Worm (Caenorhabditis elegans) whole organism, early embryonic: ENCODE results near the gene aqp-1.

ENCODE experiments used
- B0310.2 ChIP-seq: sonication (generic microtip); optimal IDR thresholded peaks from 2 replicates; lab custom pipeline; 2016; ENCODE audit warnings: mild to moderate bottlenecking, missing genetic modification characterization, missing compliant biosample characterization
- F13C5.2 ChIP-seq: sonication (generic microtip); optimal IDR thresholded peaks from 2 replicates; lab custom pipeline; 2017; ENCODE audit warnings: mild to moderate bottlenecking, missing genetic modification characterization, inconsistent platforms, missing compliant biosample characterization
- aly-1 ChIP-seq: sonication (generic microtip); optimal IDR thresholded peaks from 2 replicates; lab custom pipeline; 2016; ENCODE audit warnings: missing genetic modification characterization, missing compliant biosample characterization
- ama-1 ChIP-seq: fragments of 150-350 bp; optimal IDR thresholded peaks from 2 replicates; lab custom pipeline; 2014
- ceh-13 ChIP-seq: fragments of 200-800 bp; sonication (Bioruptor generic); optimal IDR thresholded peaks from 2 replicates; lab custom pipeline; 2018; ENCODE audit warnings: mild to moderate bottlenecking, missing genetic modification characterization, missing compliant biosample characterization
- ceh-36 ChIP-seq: sonication (generic microtip); optimal IDR thresholded peaks from 2 replicates; lab custom pipeline; 2016; ENCODE audit warnings: missing genetic modification characterization, inconsistent platforms, missing compliant biosample characterization
- ets-7 ChIP-seq: sonication (generic microtip); optimal IDR thresholded peaks from 2 replicates; lab custom pipeline; 2016; ENCODE audit warnings: missing genotype, missing genetic modification characterization, missing compliant biosample characterization
- flt-1 ChIP-seq: fragments of 200-800 bp; sonication (Bioruptor generic); IDR thresholded peaks from 2 replicates; pipeline ENCODE4 v1.3.6; 2022; ENCODE audit warnings: missing genetic modification characterization, missing compliant biosample characterization
- hmbx-1 ChIP-seq: sonication (generic microtip); optimal IDR thresholded peaks from 2 replicates; lab custom pipeline; 2016; ENCODE audit warnings: mild to moderate bottlenecking, missing genetic modification characterization, missing compliant biosample characterization
- hmg-4 ChIP-seq: fragments of 200-800 bp; sonication (Bioruptor generic); optimal IDR thresholded peaks from 2 replicates; lab custom pipeline; 2018; ENCODE audit warnings: mild to moderate bottlenecking, missing genetic modification characterization, missing compliant biosample characterization
- hnd-1 ChIP-seq: sonication (generic microtip); optimal IDR thresholded peaks from 2 replicates; lab custom pipeline; 2016; ENCODE audit warnings: missing genetic modification characterization, missing compliant biosample characterization
- pes-1 ChIP-seq: fragments of 200-800 bp; sonication (Bioruptor generic); IDR thresholded peaks from 2 replicates; pipeline ENCODE4 v1.3.6; 2022; ENCODE audit warnings: missing genetic modification reagents, missing genetic modification characterization, missing compliant biosample characterization
- scrt-1 ChIP-seq: fragments of 200-800 bp; sonication (Bioruptor generic); IDR thresholded peaks from 2 replicates; pipeline ENCODE4 v1.3.6; 2022; ENCODE audit warnings: missing genetic modification characterization, missing compliant biosample characterization
- sea-1 ChIP-seq: fragments of 200-800 bp; sonication (Bioruptor generic); conservative IDR thresholded peaks from 2 replicates; pipeline ENCODE4 v1.3.6; 2022; ENCODE audit warnings: missing genetic modification characterization, missing compliant biosample characterization
- tbx-11 ChIP-seq: fragments of 200-800 bp; sonication (Bioruptor generic); IDR thresholded peaks from 2 replicates; pipeline ENCODE4 v1.3.6; 2022; ENCODE audit warnings: missing genetic modification characterization, missing compliant biosample characterization
- tbx-37 ChIP-seq: fragments of 200-800 bp; sonication (Bioruptor generic); conservative IDR thresholded peaks from 2 replicates; pipeline ENCODE4 v1.3.6; 2022; ENCODE audit warnings: missing genetic modification reagents, missing genetic modification characterization, missing compliant biosample characterization
- tra-4 ChIP-seq: sonication (generic microtip); optimal IDR thresholded peaks from 2 replicates; lab custom pipeline; 2017; ENCODE audit warnings: missing genetic modification characterization, missing compliant biosample characterization

aqp-1 gene

DNA sequence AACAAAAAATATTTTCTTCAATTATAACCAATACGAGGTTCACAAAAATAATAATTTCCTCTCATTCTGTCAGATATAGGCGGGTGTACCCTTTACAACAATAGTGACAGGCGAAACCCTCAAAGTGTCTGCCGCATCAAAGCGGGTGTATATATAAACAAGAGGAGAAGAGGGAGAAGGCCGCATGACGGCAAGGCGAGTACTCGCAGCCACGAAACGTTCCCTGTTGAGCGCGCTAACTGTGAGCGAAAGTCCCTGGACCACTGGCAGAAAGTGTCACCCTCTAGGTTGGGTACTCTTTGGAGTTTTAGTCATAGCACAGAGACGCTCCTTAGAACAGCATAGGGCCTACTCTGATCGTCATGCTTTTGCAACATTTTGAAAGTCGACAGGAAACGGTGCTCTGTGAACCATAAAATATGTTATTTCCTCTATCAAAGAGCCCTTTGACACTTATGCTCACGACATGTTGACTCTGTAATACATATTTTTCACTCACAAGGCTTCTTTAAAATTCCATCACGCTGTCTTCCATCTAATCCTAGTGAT is 38.0 kb downstream of the aqp-1 start, which contains the start of gene pcrg-1:
TSS of gene pcrg-1 (plus strand) at position 499 of the 549 bp plus-strand sequence.
- peak; percentile 99 for TF ChIP-seq hmg-4 (GFP tag; lab: Kevin White, UChicago)
- peak; percentile 94 for TF ChIP-seq F13C5.2 (tag; lab: Kevin White, UChicago)
- peak; percentile 93 for TF ChIP-seq tbx-11
- TF ChIP-seq sea-1 (GFP tag; lab: Robert Waterston, UW), result peak; percentile 93
- TF ChIP-seq hnd-1 (tag; lab: Kevin White, UChicago), result peak; percentile 75
- peak; percentile 89 for TF ChIP-seq flt-1 (GFP tag; lab: Robert Waterston, UW)
- peak; percentile 83 for TF ChIP-seq tra-4 (tag; lab: Kevin White, UChicago)
- peak; percentile 85 for TF ChIP-seq B0310.2 (tag; lab: Kevin White, UChicago)
- peak; percentile 62 for TF ChIP-seq hmbx-1 (tag; lab: Kevin White, UChicago)
- TF ChIP-seq ceh-13 (GFP tag; lab: Kevin White, UChicago), result peak; percentile 90
- TF ChIP-seq ama-1 (lab: Kevin White, UChicago), result no peak
- TF ChIP-seq pes-1 (GFP tag; lab: Robert Waterston, UW), result peak; percentile 93
- TF ChIP-seq aly-1 (tag; lab: Kevin White, UChicago), result peak; percentile 89
- peak; percentile 85 for TF ChIP-seq ceh-36
- TF ChIP-seq scrt-1 (GFP tag; lab: Robert Waterston, UW), result peak; percentile 90
- TF ChIP-seq tbx-37 (GFP tag; lab: Robert Waterston, UW), result peak; percentile 92
- peak; percentile 82 for TF ChIP-seq ets-7 (tag; lab: Kevin White, UChicago)

DNA sequence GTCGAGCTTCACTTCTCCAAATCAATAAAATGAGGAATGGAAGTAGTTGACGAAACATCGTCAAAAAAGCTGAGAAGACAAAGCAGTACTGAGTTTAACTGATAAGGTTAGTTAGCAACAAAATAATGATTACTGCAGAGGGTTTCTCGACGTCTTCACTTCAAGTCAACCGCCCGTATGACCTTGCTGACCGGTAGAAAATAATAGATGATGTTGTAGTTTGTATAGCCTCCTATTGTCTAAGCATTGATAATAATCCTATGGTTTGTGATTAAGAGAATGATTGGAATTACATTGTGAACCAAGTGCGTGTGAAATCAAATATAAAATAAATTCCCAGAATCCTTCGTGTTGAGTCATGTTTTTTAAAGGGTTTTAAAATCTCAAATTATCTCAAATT is 38.8 kb downstream of the aqp-1 start, which contains the start of gene E04F6.6:
TSS of gene E04F6.6 (minus strand) at position 258 of the 400 bp plus-strand sequence.
- no peak for TF ChIP-seq ceh-36
- no peak for TF ChIP-seq F13C5.2 (tag; lab: Kevin White, UChicago)
- TF ChIP-seq pes-1 (GFP tag; lab: Robert Waterston, UW), result no peak
- TF ChIP-seq aly-1 (tag; lab: Kevin White, UChicago), result no peak
- TF ChIP-seq tbx-37 (GFP tag; lab: Robert Waterston, UW), result no peak
- TF ChIP-seq hmg-4 (GFP tag; lab: Kevin White, UChicago), result no peak
- no peak for TF ChIP-seq ets-7 (tag; lab: Kevin White, UChicago)
- TF ChIP-seq scrt-1 (GFP tag; lab: Robert Waterston, UW), result no peak
- no peak for TF ChIP-seq hmbx-1 (tag; lab: Kevin White, UChicago)
- no peak for TF ChIP-seq hnd-1 (tag; lab: Kevin White, UChicago)
- no peak for TF ChIP-seq flt-1 (GFP tag; lab: Robert Waterston, UW)
- TF ChIP-seq tra-4 (tag; lab: Kevin White, UChicago), result no peak
- no peak for TF ChIP-seq B0310.2 (tag; lab: Kevin White, UChicago)
- TF ChIP-seq tbx-11, result no peak
- no peak for TF ChIP-seq sea-1 (GFP tag; lab: Robert Waterston, UW)
- TF ChIP-seq ceh-13 (GFP tag; lab: Kevin White, UChicago), result no peak

DNA sequence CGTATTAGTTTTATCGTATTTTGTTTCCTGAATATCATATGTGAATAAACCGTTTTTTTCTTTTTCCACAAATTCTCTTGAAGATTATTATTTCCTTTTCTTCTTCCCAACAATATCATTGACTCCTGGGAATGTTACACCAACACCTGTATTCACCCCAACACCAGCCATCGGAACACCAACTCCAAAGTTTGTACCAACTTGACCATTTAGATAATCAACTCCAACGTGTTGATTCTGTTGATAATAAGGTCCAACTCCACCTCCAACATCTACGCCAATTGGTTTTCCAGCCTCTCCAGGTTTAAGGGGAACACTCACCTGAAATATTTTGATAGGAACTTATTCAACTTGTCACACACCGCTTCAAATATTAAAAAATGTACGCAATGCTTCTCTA is 40.7 kb downstream of the aqp-1 start:
- TF ChIP-seq ama-1 (lab: Kevin White, UChicago) (no peak), tbx-11 (no peak), ceh-13 (GFP tag; lab: Kevin White, UChicago) (no peak), hmg-4 (GFP tag; lab: Kevin White, UChicago) (no peak), hmbx-1 (tag; lab: Kevin White, UChicago) (no peak), tbx-37 (GFP tag; lab: Robert Waterston, UW) (no peak), hnd-1 (tag; lab: Kevin White, UChicago) (no peak), ceh-36 (no peak), F13C5.2 (tag; lab: Kevin White, UChicago) (no peak), sea-1 (GFP tag; lab: Robert Waterston, UW) (no peak)

DNA sequence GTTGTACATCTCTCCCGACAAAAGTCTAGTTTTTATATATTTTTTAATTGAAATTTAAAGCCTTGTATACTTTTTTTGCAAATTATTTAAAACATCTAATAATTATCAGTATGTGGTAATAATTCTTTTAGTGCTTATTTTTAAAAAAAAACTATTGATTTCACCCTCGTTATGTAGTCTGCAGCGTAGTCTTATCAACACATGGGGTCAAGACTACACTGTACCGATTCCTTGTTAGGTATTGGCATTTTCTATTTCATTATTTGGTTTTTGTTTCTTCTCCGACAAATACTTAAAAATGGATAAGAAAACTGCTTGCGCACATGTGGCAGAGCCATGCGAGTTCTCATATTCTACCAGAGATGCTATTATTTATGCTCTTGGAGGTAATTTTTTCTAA is 42.1 kb downstream of the aqp-1 start, which contains the start of gene maoc-1:
TSS of gene maoc-1 (plus strand) at position 237 of the 400 bp plus-strand sequence.
- TF ChIP-seq B0310.2 (tag; lab: Kevin White, UChicago) (no peak), ama-1 (lab: Kevin White, UChicago) (no peak), aly-1 (tag; lab: Kevin White, UChicago) (no peak), ets-7 (tag; lab: Kevin White, UChicago) (no peak), flt-1 (GFP tag; lab: Robert Waterston, UW) (no peak), tbx-37 (GFP tag; lab: Robert Waterston, UW) (no peak), hmbx-1 (tag; lab: Kevin White, UChicago) (no peak), pes-1 (GFP tag; lab: Robert Waterston, UW) (no peak), hmg-4 (GFP tag; lab: Kevin White, UChicago) (no peak), tra-4 (tag; lab: Kevin White, UChicago) (no peak), scrt-1 (GFP tag; lab: Robert Waterston, UW) (no peak)

DNA sequence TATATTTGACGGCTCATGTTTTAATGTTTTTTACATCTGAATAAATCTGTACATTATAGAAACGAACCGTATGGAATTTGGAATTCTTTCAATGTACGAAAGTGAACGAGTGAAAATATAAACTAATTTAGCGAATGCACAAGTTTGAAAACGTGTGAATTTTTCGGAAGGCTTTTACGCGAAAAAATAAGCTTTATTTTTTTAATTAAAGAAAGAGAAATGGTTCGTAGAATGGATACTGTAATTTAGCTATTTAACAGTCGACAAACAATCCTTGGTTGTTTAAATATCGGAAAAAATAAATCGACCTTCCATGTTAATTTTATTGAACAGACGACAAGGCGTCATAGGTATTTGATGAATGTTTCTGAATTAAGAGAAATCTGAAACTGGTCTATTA is 42.6 kb downstream of the aqp-1 start, which contains the start of gene acdh-12:
TSS of gene acdh-12 (minus strand) at position 101 of the 400 bp plus-strand sequence.
- no peak for TF ChIP-seq ets-7 (tag; lab: Kevin White, UChicago)
- no peak for TF ChIP-seq aly-1 (tag; lab: Kevin White, UChicago)
- TF ChIP-seq hmg-4 (GFP tag; lab: Kevin White, UChicago), result no peak
- TF ChIP-seq ama-1 (lab: Kevin White, UChicago), result no peak
- no peak for TF ChIP-seq flt-1 (GFP tag; lab: Robert Waterston, UW)
- TF ChIP-seq tra-4 (tag; lab: Kevin White, UChicago), result no peak
- TF ChIP-seq ceh-36, result no peak
- TF ChIP-seq tbx-37 (GFP tag; lab: Robert Waterston, UW), result no peak
- TF ChIP-seq ceh-13 (GFP tag; lab: Kevin White, UChicago), result no peak
- TF ChIP-seq hnd-1 (tag; lab: Kevin White, UChicago), result no peak
- no peak for TF ChIP-seq sea-1 (GFP tag; lab: Robert Waterston, UW)
- TF ChIP-seq F13C5.2 (tag; lab: Kevin White, UChicago), result no peak

DNA sequence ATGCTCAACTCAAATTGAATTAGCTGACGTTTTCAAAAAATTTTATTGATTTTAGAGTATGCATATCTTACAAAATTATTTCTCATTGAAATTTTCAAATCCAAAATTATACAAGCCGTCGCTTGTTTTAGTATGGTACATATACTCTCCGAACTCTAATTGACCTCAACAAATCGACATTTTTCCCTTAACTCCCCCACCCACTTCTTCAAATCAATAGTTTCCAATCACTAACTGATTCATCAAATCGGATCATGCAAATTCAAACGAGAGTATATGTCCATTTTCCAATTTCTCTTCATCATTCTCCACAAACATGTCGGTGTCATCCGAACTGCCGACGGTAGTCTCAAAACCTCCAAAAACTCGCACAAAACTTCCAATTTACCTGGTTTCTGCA is 49.0 kb downstream of the aqp-1 start, which contains the start of gene E04F6.4:
TSS of gene E04F6.4 (plus strand) at position 301 of the 400 bp plus-strand sequence.
- TF ChIP-seq ets-7 (tag; lab: Kevin White, UChicago) (no peak), sea-1 (GFP tag; lab: Robert Waterston, UW) (no peak), F13C5.2 (tag; lab: Kevin White, UChicago) (no peak), pes-1 (GFP tag; lab: Robert Waterston, UW) (no peak), hnd-1 (tag; lab: Kevin White, UChicago) (no peak), ama-1 (lab: Kevin White, UChicago) (no peak), tbx-11 (no peak), ceh-36 (no peak), hmbx-1 (tag; lab: Kevin White, UChicago) (no peak), tra-4 (tag; lab: Kevin White, UChicago) (no peak), ceh-13 (GFP tag; lab: Kevin White, UChicago) (no peak), tbx-37 (GFP tag; lab: Robert Waterston, UW) (no peak), hmg-4 (GFP tag; lab: Kevin White, UChicago) (no peak), B0310.2 (tag; lab: Kevin White, UChicago) (no peak), scrt-1 (GFP tag; lab: Robert Waterston, UW) (no peak)
